Worm (Caenorhabditis elegans) whole organism, L4 larva: Measurements from ENCODE around the gene D1054.19.

Source experiments
- F44E2.7 ChIP-seq: fragments of 200-800 bp; sonication (Bioruptor generic); IDR thresholded peaks from 2 replicates; pipeline ENCODE4 v2.1.2; 2022; ENCODE audit warnings: missing genetic modification characterization, missing compliant biosample characterization
- F49E8.2 ChIP-seq: sonication (generic microtip); optimal IDR thresholded peaks from 2 replicates; lab custom pipeline; 2016; ENCODE audit warnings: missing compliant biosample characterization, mild to moderate bottlenecking, missing genetic modification characterization, borderline replicate concordance
- R02D3.7 ChIP-seq: fragments of 150-350 bp; sonication (generic microtip); optimal IDR thresholded peaks from 3 replicates; lab custom pipeline; 2014; ENCODE audit warnings: missing biosample characterization, missing genetic modification characterization
- Y48G9A.11 ChIP-seq: fragments of 200-800 bp; sonication (Bioruptor generic); IDR thresholded peaks from 2 replicates; pipeline ENCODE4 v1.3.6; 2022; ENCODE audit warnings: missing genetic modification reagents, missing genetic modification characterization, missing compliant biosample characterization
- Y5F2A.4 ChIP-seq: fragments of 200-800 bp; sonication (Bioruptor generic); optimal IDR thresholded peaks from 2 replicates; lab custom pipeline; 2018; ENCODE audit warnings: mild to moderate bottlenecking, missing genetic modification characterization, missing compliant biosample characterization
- Y75B8A.6 ChIP-seq: fragments of 200-800 bp; sonication (Bioruptor generic); IDR thresholded peaks from 2 replicates; pipeline ENCODE4 v1.3.6; 2022; ENCODE audit warnings: missing genetic modification reagents, missing genetic modification characterization, missing compliant biosample characterization
- aly-2 ChIP-seq: sonication (generic microtip); optimal IDR thresholded peaks from 2 replicates; lab custom pipeline; 2018; ENCODE audit warnings: missing biosample characterization, missing genetic modification characterization
- ama-1 ChIP-seq: fragments of 150-350 bp; optimal IDR thresholded peaks from 2 replicates; lab custom pipeline; 2014; ENCODE audit warnings: inconsistent platforms, mixed read lengths
- ceh-20 ChIP-seq: fragments of 200-800 bp; sonication (Bioruptor generic); IDR thresholded peaks from 2 replicates; pipeline ENCODE4 v1.3.6; 2022; ENCODE audit warnings: missing genetic modification reagents, missing genetic modification characterization, missing compliant biosample characterization
- daf-8 ChIP-seq: fragments of 200-800 bp; sonication (Bioruptor generic); IDR thresholded peaks from 2 replicates; pipeline ENCODE4 v1.3.6; 2022; ENCODE audit warnings: missing genetic modification characterization, missing compliant biosample characterization
- dmd-6 ChIP-seq: fragments of 200-800 bp; sonication (Bioruptor generic); IDR thresholded peaks from 2 replicates; pipeline ENCODE4 v1.3.6; 2022; ENCODE audit warnings: missing genetic modification reagents, missing genetic modification characterization, missing compliant biosample characterization
- dpl-1 ChIP-seq: fragments of 150-350 bp; optimal IDR thresholded peaks from 2 replicates; lab custom pipeline; 2014; ENCODE audit warnings: missing biosample characterization, missing genetic modification reagents, missing genetic modification characterization
- hlh-30 ChIP-seq: sonication (generic microtip); optimal IDR thresholded peaks from 2 replicates; lab custom pipeline; 2017; ENCODE audit warnings: antibody characterized with exemption, mild to moderate bottlenecking, missing genetic modification characterization, missing compliant biosample characterization; ENCODE audit not compliant: insufficient read depth
- lin-29 ChIP-seq: fragments of 200-800 bp; sonication (Bioruptor generic); IDR thresholded peaks from 2 replicates; pipeline ENCODE4 v1.3.6; 2022; ENCODE audit warnings: missing genetic modification reagents, missing genetic modification characterization, missing compliant biosample characterization
- lin-38 ChIP-seq: fragments of 200-800 bp; sonication (Bioruptor generic); IDR thresholded peaks from 2 replicates; pipeline ENCODE4 v1.3.6; 2022; ENCODE audit warnings: missing genetic modification reagents, missing genetic modification characterization, missing compliant biosample characterization
- lsy-2 ChIP-seq, 2 experiments: fragments of 150-350 bp in 1 of 2; sonication (generic microtip) in 1 of 2; optimal IDR thresholded peaks; 2 replicates each; lab custom pipeline; 2014 to 2017; ENCODE audit warnings: missing biosample characterization in 2 of 2, missing genetic modification characterization in 2 of 2
- madf-9 ChIP-seq: fragments of 200-800 bp; sonication (Bioruptor generic); conservative IDR thresholded peaks from 2 replicates; pipeline ENCODE4 v1.3.6; 2022; ENCODE audit warnings: missing genetic modification reagents, missing genetic modification characterization, missing compliant biosample characterization
- mes-2 ChIP-seq: sonication (generic microtip); optimal IDR thresholded peaks from 2 replicates; lab custom pipeline; 2016; ENCODE audit warnings: missing genotype, mild to moderate bottlenecking, missing genetic modification characterization, missing compliant biosample characterization; ENCODE audit not compliant: poor library complexity, severe bottlenecking
- mxl-3 ChIP-seq: fragments of 200-800 bp; sonication (Bioruptor generic); optimal IDR thresholded peaks from 2 replicates; lab custom pipeline; 2018; ENCODE audit warnings: mild to moderate bottlenecking, missing genetic modification characterization, missing compliant biosample characterization
- nhr-10 ChIP-seq: fragments of 150-350 bp; optimal IDR thresholded peaks from 2 replicates; lab custom pipeline; 2014; ENCODE audit warnings: missing biosample characterization, missing genetic modification characterization
- nhr-25 ChIP-seq: sonication (generic microtip); optimal IDR thresholded peaks from 2 replicates; lab custom pipeline; 2017; ENCODE audit warnings: missing genetic modification characterization, mild to moderate bottlenecking, missing compliant biosample characterization, antibody characterized with exemption, moderate library complexity, borderline replicate concordance; ENCODE audit not compliant: insufficient read depth
- nhr-6 ChIP-seq: fragments of 150-350 bp; optimal IDR thresholded peaks from 2 replicates; lab custom pipeline; 2014; ENCODE audit warnings: missing biosample characterization, missing genetic modification characterization
- sdz-12 ChIP-seq: fragments of 200-800 bp; sonication (Bioruptor generic); optimal IDR thresholded peaks from 2 replicates; lab custom pipeline; 2018; ENCODE audit warnings: mild to moderate bottlenecking, missing genetic modification characterization, missing compliant biosample characterization
- snpc-1.2 ChIP-seq: fragments of 200-800 bp; sonication (Bioruptor generic); IDR thresholded peaks from 2 replicates; pipeline ENCODE4 v1.3.6; 2022; ENCODE audit warnings: missing genetic modification reagents, missing genetic modification characterization, missing compliant biosample characterization
- tag-97 ChIP-seq: fragments of 200-800 bp; sonication (Bioruptor generic); IDR thresholded peaks from 2 replicates; pipeline ENCODE4 v1.3.6; 2022; ENCODE audit warnings: missing genetic modification characterization, missing compliant biosample characterization
- unc-130 ChIP-seq: sonication (generic microtip); optimal IDR thresholded peaks from 2 replicates; lab custom pipeline; 2016; ENCODE audit warnings: missing genetic modification reagents, missing genetic modification characterization, missing compliant biosample characterization
- unc-62 ChIP-seq, 3 experiments: fragments of 150-350 bp in 1 of 3; sonication (generic microtip); optimal IDR thresholded peaks in 2 of 3; peaks in 1 of 3; 1 replicate in 1 of 3; 2 replicates in 2 of 3; lab custom pipeline; 2014 to 2017; ENCODE audit warnings: missing biosample characterization in 3 of 3, missing genetic modification characterization in 3 of 3, missing genetic modification reagents in 3 of 3, missing genotype in 1 of 3
- zip-11 ChIP-seq: fragments of 200-800 bp; sonication (Bioruptor generic); IDR thresholded peaks from 2 replicates; pipeline ENCODE4 v1.3.6; 2022; ENCODE audit warnings: missing genetic modification characterization, missing compliant biosample characterization
- ztf-7 ChIP-seq: fragments of 150-350 bp; optimal IDR thresholded peaks from 2 replicates; lab custom pipeline; 2014; ENCODE audit warnings: missing biosample characterization, missing genetic modification characterization

D1054.19 gene

ce11 chrV:10807862-10808327, 12.3 kb downstream of the D1054.19 start, which contains the start of gene plrg-1 (continued):
- TF ChIP-seq ama-1, result no peak
- TF ChIP-seq aly-2 (tag; lab: Kevin White, UChicago), result no peak
- TF ChIP-seq tag-97 (GFP tag; lab: Robert Waterston, UW), result no peak
- no peak for TF ChIP-seq nhr-10 (tag; lab: Kevin White, UChicago)
- peak; percentile 93 for TF ChIP-seq mxl-3 (GFP tag; lab: Kevin White, UChicago)
- TF ChIP-seq dpl-1 (GFP tag; lab: Kevin White, UChicago), result peak; percentile 82
- TF ChIP-seq Y5F2A.4 (GFP tag; lab: Kevin White, UChicago), result no peak
- TF ChIP-seq zip-11, result peak; percentile 63; the same call in 1 of the 2 replicates

- no peak for TF ChIP-seq nhr-25
- no peak for TF ChIP-seq tag-97 (GFP tag; lab: Robert Waterston, UW)
- no peak for TF ChIP-seq lsy-2 (tag; optimal IDR thresholded peaks at IDR 0.05; lab: Kevin White, UChicago)
- TF ChIP-seq F44E2.7 (GFP tag; lab: Robert Waterston, UW), result no peak
- TF ChIP-seq sdz-12 (GFP tag; lab: Kevin White, UChicago), result no peak
- TF ChIP-seq ztf-7, result no peak
- TF ChIP-seq nhr-6 (tag; lab: Kevin White, UChicago), result no peak
- TF ChIP-seq F49E8.2 (tag; lab: Kevin White, UChicago), result no peak
- TF ChIP-seq daf-8, result no peak
- TF ChIP-seq, all 104 proteins: peak for 0
Observed at ce11 chrV:10811763-10812162, 16.2 kb downstream of the D1054.19 start, which contains the start of gene C29A12.22. Gene C29A12.22 (plus strand): TSS chrV:10812063.

- TF ChIP-seq mes-2 (tag; lab: Kevin White, UChicago) (peak; percentile 66), F44E2.7 (GFP tag; lab: Robert Waterston, UW) (no peak), hlh-30 (tag; lab: Kevin White, UChicago) (peak; percentile 61), R02D3.7 (tag; lab: Kevin White, UChicago) (no peak), lin-38 (GFP tag; lab: Robert Waterston, UW) (peak; percentile 86), Y48G9A.11 (GFP tag; lab: Robert Waterston, UW) (peak; percentile 44; the same call in 1 of the 2 replicates), madf-9 (GFP tag; lab: Robert Waterston, UW) (no peak), lin-29 (GFP tag; lab: Robert Waterston, UW) (no peak), nhr-6 (tag; lab: Kevin White, UChicago) (peak; percentile 63), F49E8.2 (tag; lab: Kevin White, UChicago) (peak; percentile 72), Y5F2A.4 (GFP tag; lab: Kevin White, UChicago) (no peak), dpl-1 (GFP tag; lab: Kevin White, UChicago) (peak; percentile 57), unc-130 (GFP tag; lab: Kevin White, UChicago) (peak; percentile 37)
Observed at ce11 chrV:10813425-10814156, 18.0 kb downstream of the D1054.19 start, which contains the start of the genes C29A12.1 and lig-1. Gene C29A12.1 (minus strand): TSS chrV:10813487. Gene lig-1 (plus strand): TSS chrV:10814106.

ce11 chrV:10814333-10814732, 18.7 kb downstream of the D1054.19 start:
- TF ChIP-seq dmd-6 (GFP tag; lab: Robert Waterston, UW) (no peak), lsy-2 (tag; optimal IDR thresholded peaks at IDR 0.05; lab: Kevin White, UChicago) (no peak), ceh-20 (GFP tag; lab: Robert Waterston, UW) (no peak), Y75B8A.6 (GFP tag; lab: Robert Waterston, UW) (no peak), unc-62 (GFP tag; optimal IDR thresholded peaks at IDR 0.05 in 1 of 2; lab: Kevin White, UChicago) (peak in 1 of 2 experiments; percentile 91), unc-62 (tag; optimal IDR thresholded peaks at IDR 0.05; lab: Kevin White, UChicago) (no peak), aly-2 (tag; lab: Kevin White, UChicago) (no peak), nhr-25 (no peak), snpc-1.2 (no peak), zip-11 (no peak)
- TF ChIP-seq, all 104 proteins: peak for 1
